Worm (Caenorhabditis elegans) whole organism, mixed stage, embryonic: ENCODE data around the gene lgc-15.
A peak's percentile ranks its signal among the peaks of the same experiment; 100 is the strongest.

ENCODE experiments used
- M03D4.4 ChIP-seq: sonication (generic microtip); optimal IDR thresholded peaks from 2 replicates; lab custom pipeline; 2017; ENCODE audit warnings: mild to moderate bottlenecking, missing genetic modification characterization, missing compliant biosample characterization
- bed-3 ChIP-seq: fragments of 200-800 bp; sonication (Bioruptor generic); optimal IDR thresholded peaks from 3 replicates; lab custom pipeline; 2018; ENCODE audit warnings: mild to moderate bottlenecking, missing genetic modification characterization, moderate library complexity, missing compliant biosample characterization
- blmp-1 ChIP-seq: fragments of 150-350 bp; optimal IDR thresholded peaks from 2 replicates; lab custom pipeline; 2014; ENCODE audit warnings: missing biosample characterization, missing genetic modification characterization
- ceh-39 ChIP-seq: fragments of 150-350 bp; optimal IDR thresholded peaks from 2 replicates; lab custom pipeline; 2014; ENCODE audit warnings: missing biosample characterization, missing genetic modification characterization
- ceh-83 ChIP-seq: fragments of 200-800 bp; sonication (Bioruptor generic); optimal IDR thresholded peaks from 2 replicates; lab custom pipeline; 2018; ENCODE audit warnings: mild to moderate bottlenecking, missing genetic modification characterization, missing compliant biosample characterization
- ces-1 ChIP-seq: fragments of 150-350 bp; optimal IDR thresholded peaks from 2 replicates; lab custom pipeline; 2014; ENCODE audit warnings: missing biosample characterization, missing genetic modification reagents, missing genetic modification characterization
- cnd-1 ChIP-seq: fragments of 200-800 bp; sonication (Bioruptor generic); optimal IDR thresholded peaks from 2 replicates; lab custom pipeline; 2018; ENCODE audit warnings: mild to moderate bottlenecking, missing genetic modification characterization, missing compliant biosample characterization
- drap-1 ChIP-seq: fragments of 200-800 bp; sonication (Bioruptor generic); optimal IDR thresholded peaks from 3 replicates; lab custom pipeline; 2018; ENCODE audit warnings: mild to moderate bottlenecking, missing genetic modification characterization, missing compliant biosample characterization
- elt-1 ChIP-seq: sonication (generic microtip); optimal IDR thresholded peaks from 2 replicates; lab custom pipeline; 2017; ENCODE audit warnings: missing genetic modification characterization, mild to moderate bottlenecking, missing compliant biosample characterization, antibody characterized with exemption, moderate library complexity, borderline replicate concordance; ENCODE audit not compliant: insufficient read depth
- elt-3 ChIP-seq: fragments of 150-350 bp; optimal IDR thresholded peaks from 2 replicates; lab custom pipeline; 2014; ENCODE audit warnings: missing biosample characterization, missing genetic modification characterization
- flh-1 ChIP-seq: fragments of 200-800 bp; sonication (Bioruptor generic); optimal IDR thresholded peaks from 2 replicates; lab custom pipeline; 2018; ENCODE audit warnings: mild to moderate bottlenecking, missing genetic modification characterization, moderate library complexity, missing compliant biosample characterization
- ham-2 ChIP-seq: fragments of 200-800 bp; sonication (Bioruptor generic); optimal IDR thresholded peaks from 2 replicates; lab custom pipeline; 2018; ENCODE audit warnings: mild to moderate bottlenecking, missing genetic modification characterization, missing compliant biosample characterization
- hlh-1 ChIP-seq: fragments of 150-350 bp; optimal IDR thresholded peaks from 2 replicates; lab custom pipeline; 2014; ENCODE audit warnings: missing biosample characterization, missing genetic modification reagents, missing genetic modification characterization
- lin-13 ChIP-seq: fragments of 150-350 bp; optimal IDR thresholded peaks from 2 replicates; lab custom pipeline; 2014; ENCODE audit warnings: missing biosample characterization, missing genetic modification characterization
- mab-5 ChIP-seq: fragments of 150-350 bp; optimal IDR thresholded peaks from 2 replicates; lab custom pipeline; 2014; ENCODE audit warnings: missing biosample characterization, missing genetic modification characterization
- mls-2 ChIP-seq: sonication (generic microtip); optimal IDR thresholded peaks from 2 replicates; lab custom pipeline; 2016; ENCODE audit warnings: mild to moderate bottlenecking, missing genetic modification characterization, moderate library complexity, missing compliant biosample characterization
- nhr-12 ChIP-seq: fragments of 150-350 bp; optimal IDR thresholded peaks from 2 replicates; lab custom pipeline; 2014; ENCODE audit warnings: missing biosample characterization, missing genetic modification characterization
- nhr-237 ChIP-seq: fragments of 150-350 bp; optimal IDR thresholded peaks from 2 replicates; lab custom pipeline; 2014; ENCODE audit warnings: missing biosample characterization, missing genetic modification characterization
- nhr-28 ChIP-seq: fragments of 150-350 bp; optimal IDR thresholded peaks from 2 replicates; lab custom pipeline; 2014; ENCODE audit warnings: missing biosample characterization, missing genetic modification characterization
- pha-4 ChIP-seq: fragments of 150-350 bp; optimal IDR thresholded peaks from 2 replicates; lab custom pipeline; 2018; ENCODE audit warnings: missing biosample characterization, missing genetic modification reagents, missing genetic modification characterization
- sptf-1 ChIP-seq: sonication (generic microtip); optimal IDR thresholded peaks from 2 replicates; lab custom pipeline; 2017; ENCODE audit warnings: mild to moderate bottlenecking, missing genetic modification characterization, moderate library complexity, missing compliant biosample characterization
- tbx-8 ChIP-seq: fragments of 200-800 bp; sonication (Bioruptor generic); optimal IDR thresholded peaks from 2 replicates; lab custom pipeline; 2018; ENCODE audit warnings: mild to moderate bottlenecking, missing genetic modification characterization, moderate library complexity, missing compliant biosample characterization
- unc-120 ChIP-seq: sonication (generic microtip); optimal IDR thresholded peaks from 2 replicates; lab custom pipeline; 2017; ENCODE audit warnings: missing genetic modification characterization, missing compliant biosample characterization; ENCODE audit not compliant: poor library complexity, severe bottlenecking
- unc-39 ChIP-seq: fragments of 150-350 bp; optimal IDR thresholded peaks from 2 replicates; lab custom pipeline; 2014; ENCODE audit warnings: missing biosample characterization, missing genetic modification characterization
- unc-62 ChIP-seq: fragments of 150-350 bp; optimal IDR thresholded peaks from 2 replicates; lab custom pipeline; 2014; ENCODE audit warnings: missing biosample characterization, missing genetic modification reagents, missing genetic modification characterization
- zip-8 ChIP-seq: fragments of 150-350 bp; optimal IDR thresholded peaks from 2 replicates; lab custom pipeline; 2014; ENCODE audit warnings: missing biosample characterization, missing genetic modification characterization
- ztf-11 ChIP-seq: fragments of 150-350 bp; optimal IDR thresholded peaks from 2 replicates; lab custom pipeline; 2014; ENCODE audit warnings: missing biosample characterization, missing genetic modification characterization

lgc-15 gene

DNA sequence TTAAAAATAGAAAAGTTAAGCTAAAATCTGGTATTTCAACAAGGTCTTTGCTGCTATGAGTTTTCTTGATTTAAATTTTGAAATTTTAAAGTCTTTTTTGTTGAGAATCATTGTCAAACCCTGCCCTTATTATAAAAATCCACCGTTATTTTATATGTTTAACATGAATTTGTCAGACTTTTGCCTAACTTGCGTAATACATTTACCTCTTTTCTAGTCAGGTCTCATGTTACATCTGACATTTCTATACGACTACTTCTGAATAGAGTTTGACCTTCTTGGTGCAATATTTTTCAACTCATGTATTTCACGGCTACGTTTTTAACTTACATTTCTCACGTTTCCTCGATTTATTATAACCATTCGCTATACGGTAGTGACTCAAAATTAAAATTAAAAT is at the start of gene lgc-15:
Gene lgc-15, plus strand, starts transcription at position 301 of the 400 bp plus-strand sequence.
- TF ChIP-seq drap-1 (GFP tag; lab: Kevin White, UChicago) (no peak), flh-1 (GFP tag; lab: Kevin White, UChicago) (no peak), pha-4 (tag; lab: Kevin White, UChicago) (no peak), elt-3 (tag; lab: Kevin White, UChicago) (no peak), elt-1 (tag; lab: Kevin White, UChicago) (no peak), ceh-39 (tag; lab: Kevin White, UChicago) (no peak)

DNA sequence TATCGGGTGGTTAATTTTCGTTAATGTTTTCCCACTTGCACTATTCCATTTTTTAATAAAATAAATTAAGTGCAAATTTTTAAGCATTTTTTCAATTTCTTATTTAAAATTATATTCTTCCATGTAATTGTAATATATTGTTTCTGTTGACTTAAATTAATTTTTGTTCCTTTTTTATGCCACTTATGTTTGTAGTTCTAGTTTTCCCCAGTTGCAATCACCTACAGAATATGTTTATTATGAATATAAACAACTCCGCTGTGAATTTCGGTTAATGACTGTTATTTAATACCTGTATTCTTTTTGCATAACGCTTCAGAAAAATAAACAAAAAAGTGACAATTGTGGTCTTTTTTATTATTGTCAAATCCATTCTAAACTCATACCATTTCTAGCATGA is 49.2 kb upstream of the lgc-15 start, which contains the start of gene lgc-23:
Gene lgc-23, plus strand, starts transcription at position 301 of the 400 bp plus-strand sequence.
- TF ChIP-seq mls-2 (tag; lab: Kevin White, UChicago) = no peak
- TF ChIP-seq pha-4 (tag; lab: Kevin White, UChicago) = no peak

DNA sequence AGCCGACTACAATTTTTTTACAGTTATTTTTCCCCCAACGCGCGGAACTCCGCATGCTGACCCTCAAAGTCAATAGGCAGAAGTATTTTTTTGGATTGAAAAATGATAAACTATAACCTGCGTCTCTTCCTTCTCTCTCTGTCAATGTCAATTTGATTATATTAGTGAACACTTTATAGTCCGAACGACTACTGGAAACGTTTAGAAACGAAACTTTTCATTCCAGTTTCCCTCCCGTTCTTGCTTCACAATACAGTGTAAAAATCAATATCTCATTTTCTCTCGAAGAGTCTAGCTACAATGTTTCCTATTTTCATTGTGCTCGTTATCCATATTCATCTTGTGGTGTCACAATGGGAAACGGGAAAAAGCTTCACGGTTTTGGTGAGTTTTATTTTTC is 45.9 kb upstream of the lgc-15 start, which contains the start of gene lgc-24:
Gene lgc-24, plus strand, starts transcription at position 301 of the 400 bp plus-strand sequence.
- no peak for TF ChIP-seq hlh-1 (tag; lab: Kevin White, UChicago)
- no peak for TF ChIP-seq flh-1 (GFP tag; lab: Kevin White, UChicago)
- TF ChIP-seq cnd-1 (tag; lab: Kevin White, UChicago) = no peak
- no peak for TF ChIP-seq mab-5
- TF ChIP-seq sptf-1 (tag; lab: Kevin White, UChicago) = no peak
- no peak for TF ChIP-seq tbx-8 (GFP tag; lab: Kevin White, UChicago)
- TF ChIP-seq nhr-28 (tag; lab: Kevin White, UChicago) = no peak
- TF ChIP-seq lin-13 (tag; lab: Kevin White, UChicago) = no peak
- TF ChIP-seq unc-120 (tag; lab: Kevin White, UChicago) = no peak

DNA sequence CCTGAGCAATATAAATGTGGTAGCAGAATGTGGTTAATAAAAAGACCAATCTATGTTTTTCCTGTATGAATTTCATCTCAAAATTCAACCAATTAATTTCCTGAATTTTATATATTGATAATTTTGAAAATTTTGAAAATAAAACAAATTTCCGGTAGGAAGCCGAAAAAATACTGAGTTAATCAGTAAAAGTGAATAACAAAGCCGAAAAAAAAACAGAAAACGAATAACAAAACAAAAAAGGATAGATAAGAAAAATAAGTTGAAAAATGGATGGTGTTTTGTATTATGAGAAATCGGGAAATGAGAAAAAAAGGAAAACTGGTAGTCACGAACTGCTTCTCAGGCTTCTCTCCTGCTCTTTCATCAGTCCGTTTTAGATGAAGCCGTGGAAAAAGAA is 40.4 kb upstream of the lgc-15 start, which contains the start of gene tmem-145:
Gene tmem-145, minus strand, starts transcription at position 101 of the 400 bp plus-strand sequence.
- TF ChIP-seq hlh-1 (tag; lab: Kevin White, UChicago) = no peak
- TF ChIP-seq unc-62 (GFP tag; lab: Kevin White, UChicago) = no peak
- no peak for TF ChIP-seq bed-3 (GFP tag; lab: Kevin White, UChicago)
- no peak for TF ChIP-seq ceh-83 (GFP tag; lab: Kevin White, UChicago)
- TF ChIP-seq M03D4.4 (tag; lab: Kevin White, UChicago) = no peak
- TF ChIP-seq mls-2 (tag; lab: Kevin White, UChicago) = no peak
- TF ChIP-seq unc-120 (tag; lab: Kevin White, UChicago) = no peak
- no peak for TF ChIP-seq ceh-39 (tag; lab: Kevin White, UChicago)
- no peak for TF ChIP-seq lin-13 (tag; lab: Kevin White, UChicago)
- no peak for TF ChIP-seq elt-3 (tag; lab: Kevin White, UChicago)
- no peak for TF ChIP-seq nhr-28 (tag; lab: Kevin White, UChicago)

- TF ChIP-seq ztf-11 (tag; lab: Kevin White, UChicago) (no peak), elt-1 (tag; lab: Kevin White, UChicago) (no peak), blmp-1 (peak; percentile 68), hlh-1 (tag; lab: Kevin White, UChicago) (no peak), ceh-39 (tag; lab: Kevin White, UChicago) (no peak)
Measured at ce11 chrX:12080581-12081162, 33.5 kb upstream of the lgc-15 start.

DNA sequence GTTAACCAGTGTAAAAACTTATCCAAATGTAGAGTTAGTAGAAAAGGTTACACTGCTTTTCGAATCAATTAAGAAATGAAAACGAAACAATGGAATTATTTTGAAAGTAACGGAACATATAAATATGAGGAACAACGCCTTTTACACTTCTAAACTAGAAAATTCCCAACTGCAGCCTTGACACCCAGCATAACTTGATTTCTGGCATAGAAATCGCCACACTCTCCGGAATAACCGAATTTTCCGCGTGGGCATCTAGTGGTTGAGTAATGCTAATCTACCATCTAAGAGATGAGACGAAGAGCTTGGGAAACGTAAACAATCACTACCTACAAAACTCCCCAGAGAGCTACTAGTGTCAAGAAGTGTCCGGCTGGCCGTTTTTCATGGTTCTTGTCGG is 32.9 kb upstream of the lgc-15 start:
- TF ChIP-seq unc-39 (tag; lab: Kevin White, UChicago) = no peak
- TF ChIP-seq ces-1 (GFP tag; lab: Kevin White, UChicago) = peak; percentile 84

ce11 chrX:12082813-12083212 is 31.3 kb upstream of the lgc-15 start:
- TF ChIP-seq nhr-12 (tag; lab: Kevin White, UChicago) = no peak
- no peak for TF ChIP-seq ceh-83 (GFP tag; lab: Kevin White, UChicago)
- TF ChIP-seq ces-1 (GFP tag; lab: Kevin White, UChicago) = peak; percentile 94
- no peak for TF ChIP-seq ham-2 (GFP tag; lab: Kevin White, UChicago)
- TF ChIP-seq M03D4.4 (tag; lab: Kevin White, UChicago) = no peak
- TF ChIP-seq nhr-237 (tag; lab: Kevin White, UChicago) = no peak
- no peak for TF ChIP-seq zip-8 (tag; lab: Kevin White, UChicago)
